Worm (Caenorhabditis elegans) whole organism, midembryonic: ENCODE results near the gene F54B11.10.

Source experiments
- T22C8.4 ChIP-seq: fragments of 200-800 bp; sonication (Bioruptor generic); IDR thresholded peaks from 2 replicates; pipeline ENCODE4 v1.3.6; 2022; ENCODE audit warnings: missing genetic modification characterization, missing compliant biosample characterization
- tab-1 ChIP-seq: fragments of 200-800 bp; sonication (Bioruptor generic); IDR thresholded peaks from 2 replicates; pipeline ENCODE4 v1.3.6; 2022; ENCODE audit warnings: missing genetic modification characterization, missing compliant biosample characterization
- ztf-23 ChIP-seq: fragments of 200-800 bp; sonication (Bioruptor generic); IDR thresholded peaks from 2 replicates; pipeline ENCODE4 v1.3.6; 2022; ENCODE audit warnings: missing genetic modification reagents, missing genetic modification characterization, missing compliant biosample characterization
- ztf-29 ChIP-seq: fragments of 200-800 bp; sonication (Bioruptor generic); IDR thresholded peaks from 2 replicates; pipeline ENCODE4 v1.3.6; 2022; ENCODE audit warnings: missing genetic modification reagents, missing genetic modification characterization, missing compliant biosample characterization

DNA sequence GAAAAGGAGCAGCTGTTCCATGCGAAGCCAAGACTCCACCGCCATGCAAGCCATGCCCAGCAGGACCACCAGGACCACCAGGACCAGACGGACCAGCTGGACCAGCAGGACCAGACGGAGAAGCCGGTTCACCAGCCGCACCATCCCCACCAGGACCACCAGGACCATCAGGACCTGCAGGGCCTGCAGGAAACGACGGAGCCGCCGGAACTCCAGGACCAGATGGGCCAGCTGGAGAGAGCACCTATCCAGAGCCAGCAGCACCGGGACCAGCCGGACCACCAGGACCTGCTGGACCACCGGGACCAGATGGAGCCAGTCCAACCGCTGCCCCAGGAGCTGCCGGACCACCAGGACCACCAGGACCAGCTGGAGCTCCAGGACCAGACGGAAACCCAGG lies 10.0 kb downstream of the F54B11.10 start:
- TF ChIP-seq ztf-29: no peak
- no peak for TF ChIP-seq tab-1 (GFP tag; lab: Robert Waterston, UW)
- TF ChIP-seq ztf-23 (GFP tag; lab: Robert Waterston, UW): no peak
- TF ChIP-seq T22C8.4 (GFP tag; lab: Robert Waterston, UW): no peak
